Worm (Caenorhabditis elegans) whole organism, midembryonic: ENCODE results near the gene fbxa-147.

ENCODE experiments used
- T22C8.4 ChIP-seq: fragments of 200-800 bp; sonication (Bioruptor generic); IDR thresholded peaks from 2 replicates; pipeline ENCODE4 v1.3.6; 2022; ENCODE audit warnings: missing genetic modification characterization, missing compliant biosample characterization
- cog-1 ChIP-seq: sonication (generic microtip); optimal IDR thresholded peaks from 2 replicates; lab custom pipeline; 2016; ENCODE audit warnings: missing genetic modification characterization, missing compliant biosample characterization
- flt-1 ChIP-seq: fragments of 200-800 bp; sonication (Bioruptor generic); IDR thresholded peaks from 2 replicates; pipeline ENCODE4 v1.3.6; 2022; ENCODE audit warnings: missing genetic modification characterization, missing compliant biosample characterization
- klf-2 ChIP-seq: fragments of 200-800 bp; sonication (Bioruptor generic); conservative IDR thresholded peaks from 2 replicates; pipeline ENCODE4 v1.3.6; 2022; ENCODE audit warnings: missing genetic modification reagents, missing genetic modification characterization, missing compliant biosample characterization
- med-1 ChIP-seq: sonication (generic microtip); optimal IDR thresholded peaks from 2 replicates; lab custom pipeline; 2017; ENCODE audit warnings: missing genetic modification characterization, mild to moderate bottlenecking, missing compliant biosample characterization, antibody characterized with exemption, missing genetic modification reagents; ENCODE audit not compliant: insufficient read depth
- ref-1 ChIP-seq: fragments of 200-800 bp; sonication (Bioruptor generic); conservative IDR thresholded peaks from 2 replicates; pipeline ENCODE4 v1.3.6; 2022; ENCODE audit warnings: missing genetic modification reagents, missing genetic modification characterization, missing compliant biosample characterization
- tab-1 ChIP-seq: fragments of 200-800 bp; sonication (Bioruptor generic); IDR thresholded peaks from 2 replicates; pipeline ENCODE4 v1.3.6; 2022; ENCODE audit warnings: missing genetic modification characterization, missing compliant biosample characterization
- ztf-23 ChIP-seq: fragments of 200-800 bp; sonication (Bioruptor generic); IDR thresholded peaks from 2 replicates; pipeline ENCODE4 v1.3.6; 2022; ENCODE audit warnings: missing genetic modification reagents, missing genetic modification characterization, missing compliant biosample characterization
- ztf-29 ChIP-seq: fragments of 200-800 bp; sonication (Bioruptor generic); IDR thresholded peaks from 2 replicates; pipeline ENCODE4 v1.3.6; 2022; ENCODE audit warnings: missing genetic modification reagents, missing genetic modification characterization, missing compliant biosample characterization

The fbxa-147 gene

DNA sequence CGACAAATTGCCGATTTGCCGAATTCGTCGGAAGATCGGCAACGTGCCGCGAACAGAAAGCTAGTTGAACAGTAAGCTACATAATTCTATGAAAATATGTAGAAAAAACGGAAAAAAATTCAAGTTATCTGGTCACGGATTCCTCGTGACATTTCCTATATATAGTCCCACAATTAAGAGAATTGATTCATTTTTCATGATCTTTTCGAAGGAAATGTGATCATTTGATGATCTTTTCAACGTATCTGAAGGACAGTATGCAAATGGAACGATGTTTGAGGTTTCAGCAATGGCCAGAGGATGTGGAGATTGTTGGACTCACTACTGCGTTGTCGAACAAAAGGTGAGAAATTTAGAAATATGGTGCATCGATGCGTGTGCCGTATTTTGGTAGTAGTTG lies 8.3 kb upstream of the fbxa-147 start, which contains the start of gene R08A2.9:
R08A2.9 (plus strand) TSS at position 301 of the 400 bp plus-strand sequence.
- TF ChIP-seq med-1 (GFP tag; lab: Kevin White, UChicago) (no peak), T22C8.4 (GFP tag; lab: Robert Waterston, UW) (no peak), flt-1 (GFP tag; lab: Robert Waterston, UW) (no peak), ztf-23 (no peak), tab-1 (GFP tag; lab: Robert Waterston, UW) (no peak), cog-1 (tag; lab: Kevin White, UChicago) (no peak), ztf-29 (GFP tag; lab: Robert Waterston, UW) (no peak), klf-2 (GFP tag; lab: Robert Waterston, UW) (no peak), ref-1 (no peak)

DNA sequence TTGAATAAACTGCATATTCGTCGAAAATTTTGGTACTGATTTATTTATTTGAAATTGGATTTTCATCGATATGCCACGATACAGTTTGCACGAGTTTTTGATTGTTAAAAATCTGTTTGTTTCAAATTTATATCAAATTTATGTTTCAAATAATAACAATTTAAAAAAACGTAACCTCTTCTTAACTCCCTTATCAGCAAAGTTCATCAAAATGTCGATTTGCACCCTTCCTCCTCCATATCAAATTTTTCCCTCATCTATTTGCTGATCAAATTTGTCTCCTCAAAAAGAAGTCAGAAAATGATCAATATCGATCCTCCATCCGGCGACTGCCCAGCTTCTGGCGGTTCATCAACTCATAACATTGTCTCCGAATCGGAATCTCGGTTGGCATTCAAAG lies 5.2 kb upstream of the fbxa-147 start, which contains the start of gene ssp-33:
ssp-33 (plus strand) TSS at position 301 of the 400 bp plus-strand sequence.
- TF ChIP-seq ref-1 (no peak), ztf-29 (GFP tag; lab: Robert Waterston, UW) (no peak), tab-1 (GFP tag; lab: Robert Waterston, UW) (no peak), cog-1 (tag; lab: Kevin White, UChicago) (no peak), flt-1 (GFP tag; lab: Robert Waterston, UW) (no peak), klf-2 (GFP tag; lab: Robert Waterston, UW) (no peak), med-1 (GFP tag; lab: Kevin White, UChicago) (no peak), ztf-23 (no peak), T22C8.4 (GFP tag; lab: Robert Waterston, UW) (no peak)

DNA sequence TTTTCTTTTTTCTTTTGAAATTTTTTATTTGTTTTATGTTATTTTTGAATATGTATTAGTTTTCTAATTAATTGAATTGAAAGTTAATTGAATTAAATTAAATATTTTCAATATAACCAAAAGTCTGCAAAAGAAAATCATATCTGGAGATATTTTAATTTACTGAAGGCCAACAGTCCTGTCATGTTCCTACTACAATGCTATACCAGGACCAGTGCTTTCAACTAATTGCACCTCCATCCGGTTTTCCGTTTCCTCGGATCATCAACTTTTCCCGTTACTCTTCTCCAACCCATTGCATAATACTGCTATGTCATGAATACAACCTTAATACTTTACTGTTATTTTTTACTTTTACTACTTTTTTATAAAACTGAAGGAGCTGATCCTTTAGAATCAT lies 4.0 kb upstream of the fbxa-147 start, which contains the start of gene R08A2.5:
R08A2.5 (plus strand) TSS at position 301 of the 400 bp plus-strand sequence.
- TF ChIP-seq ref-1, result no peak
- TF ChIP-seq med-1 (GFP tag; lab: Kevin White, UChicago), result no peak
- TF ChIP-seq flt-1 (GFP tag; lab: Robert Waterston, UW), result no peak
- TF ChIP-seq ztf-23, result no peak
- TF ChIP-seq cog-1 (tag; lab: Kevin White, UChicago), result no peak
- TF ChIP-seq tab-1 (GFP tag; lab: Robert Waterston, UW), result no peak

DNA sequence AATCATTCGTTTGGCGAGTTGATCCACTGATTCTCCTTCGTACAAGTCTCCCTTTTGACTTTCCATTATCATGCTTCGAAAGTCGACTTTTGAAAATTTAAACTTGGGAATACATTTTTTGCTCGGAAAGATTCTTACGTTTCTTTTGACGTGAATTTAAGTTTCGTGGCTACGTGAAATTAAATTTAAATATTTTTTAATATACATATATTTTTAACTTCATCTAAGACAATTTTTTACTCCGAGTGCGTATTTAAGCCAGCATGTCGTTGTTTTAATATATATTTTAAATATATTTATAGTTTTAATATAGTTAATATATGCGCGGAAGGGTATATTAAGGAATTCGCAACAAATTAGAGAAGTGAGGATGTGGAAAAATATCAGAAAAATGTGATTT lies 691 bp upstream of the fbxa-147 start, which contains the start of gene R08A2.2:
R08A2.2 (minus strand) TSS at position 101 of the 400 bp plus-strand sequence.
- TF ChIP-seq tab-1 (GFP tag; lab: Robert Waterston, UW), result no peak
- TF ChIP-seq ref-1, result no peak
- TF ChIP-seq flt-1 (GFP tag; lab: Robert Waterston, UW), result no peak
- TF ChIP-seq klf-2 (GFP tag; lab: Robert Waterston, UW), result no peak

DNA sequence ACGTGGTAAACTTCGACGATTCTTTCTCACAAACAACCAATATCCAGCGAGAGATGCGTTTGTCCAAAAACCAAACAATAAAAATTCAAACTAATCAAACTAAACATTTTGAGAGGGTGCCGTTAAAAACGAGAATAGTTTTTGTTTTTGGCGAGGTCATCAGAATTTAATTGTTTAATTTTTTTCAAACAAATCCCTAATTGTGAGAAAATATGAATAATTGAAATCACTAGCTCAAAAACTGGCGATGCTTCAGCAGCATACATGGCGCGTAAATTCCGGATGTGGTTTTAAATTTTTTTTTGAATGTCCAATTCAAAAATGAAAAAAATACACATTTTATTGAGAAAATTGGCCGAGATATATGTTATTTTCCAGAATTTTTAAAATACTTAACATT lies 3.2 kb downstream of the fbxa-147 start, which contains the start of gene R08A2.1:
R08A2.1 (minus strand) TSS at position 101 of the 400 bp plus-strand sequence.
- TF ChIP-seq ztf-29 (GFP tag; lab: Robert Waterston, UW) (no peak), ztf-23 (no peak), cog-1 (tag; lab: Kevin White, UChicago) (no peak), ref-1 (no peak), flt-1 (GFP tag; lab: Robert Waterston, UW) (no peak), klf-2 (GFP tag; lab: Robert Waterston, UW) (no peak), tab-1 (GFP tag; lab: Robert Waterston, UW) (no peak), T22C8.4 (GFP tag; lab: Robert Waterston, UW) (no peak), med-1 (GFP tag; lab: Kevin White, UChicago) (no peak)

DNA sequence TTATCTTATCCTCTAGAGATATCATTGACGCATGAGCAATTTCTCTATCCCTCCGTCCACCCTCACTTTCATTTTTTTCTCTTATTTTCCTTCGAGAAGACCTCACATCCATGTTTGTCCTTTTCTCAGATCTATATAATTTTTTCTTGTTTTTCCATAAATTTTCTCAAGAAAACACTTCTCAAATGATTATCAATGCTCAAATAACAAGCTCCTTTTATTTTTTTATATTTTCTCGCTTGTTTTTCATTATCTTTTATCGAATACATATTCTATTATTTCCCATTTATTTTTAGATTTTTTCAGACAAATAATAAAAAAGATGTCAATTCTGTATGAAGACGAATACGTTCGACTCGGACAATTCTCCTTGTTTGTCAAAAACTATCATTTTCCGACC lies 6.7 kb downstream of the fbxa-147 start, which contains the start of gene R08A2.7:
R08A2.7 (plus strand) TSS at position 301 of the 400 bp plus-strand sequence.
- TF ChIP-seq ztf-29 (GFP tag; lab: Robert Waterston, UW) (no peak), cog-1 (tag; lab: Kevin White, UChicago) (no peak), klf-2 (GFP tag; lab: Robert Waterston, UW) (no peak), flt-1 (GFP tag; lab: Robert Waterston, UW) (no peak), ztf-23 (no peak), tab-1 (GFP tag; lab: Robert Waterston, UW) (no peak), med-1 (GFP tag; lab: Kevin White, UChicago) (no peak), T22C8.4 (GFP tag; lab: Robert Waterston, UW) (no peak), ref-1 (no peak)

DNA sequence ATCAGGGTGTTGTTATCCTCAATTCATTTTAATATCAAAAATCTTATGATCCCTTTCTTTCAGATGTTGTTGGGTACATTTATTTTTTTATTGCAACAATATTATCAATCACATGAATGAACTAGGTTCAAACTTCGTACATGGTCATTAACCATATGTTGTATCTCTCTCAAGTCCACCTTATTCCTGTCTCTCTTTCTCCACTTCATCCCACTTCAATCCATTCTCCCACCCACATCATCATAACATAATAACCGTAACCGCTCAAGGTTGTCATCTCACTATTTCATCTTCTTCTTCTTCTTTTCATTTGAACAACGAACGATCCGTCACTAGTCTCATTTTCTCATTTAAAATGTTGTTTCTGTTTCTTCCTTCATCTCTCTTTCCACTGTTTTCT lies 9.1 kb downstream of the fbxa-147 start:
- TF ChIP-seq klf-2 (GFP tag; lab: Robert Waterston, UW) (no peak), ztf-29 (GFP tag; lab: Robert Waterston, UW) (no peak)

DNA sequence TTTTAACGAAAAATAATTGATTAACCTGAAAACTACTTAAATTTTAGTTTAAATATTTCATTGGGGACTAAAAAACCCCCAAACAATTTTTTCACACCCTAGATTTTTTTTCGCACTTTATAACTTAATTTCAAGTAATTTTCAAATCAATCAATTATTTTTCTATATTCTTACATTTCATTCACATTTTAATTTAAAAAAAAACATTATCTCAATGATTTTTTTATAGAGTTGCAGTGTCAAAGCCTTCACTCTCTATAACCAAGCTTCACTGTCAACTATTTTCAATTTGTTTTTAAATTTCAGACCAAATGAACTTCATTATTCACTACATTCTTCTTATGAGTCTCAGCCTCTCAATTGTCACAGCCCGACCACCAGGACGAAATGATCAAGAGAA lies 10.3 kb downstream of the fbxa-147 start, which contains the start of gene Y50E8A.1:
Y50E8A.1 (plus strand) TSS at position 301 of the 400 bp plus-strand sequence.
- TF ChIP-seq ztf-29 (GFP tag; lab: Robert Waterston, UW) (no peak), ztf-23 (no peak), klf-2 (GFP tag; lab: Robert Waterston, UW) (no peak), cog-1 (tag; lab: Kevin White, UChicago) (no peak), flt-1 (GFP tag; lab: Robert Waterston, UW) (no peak), T22C8.4 (GFP tag; lab: Robert Waterston, UW) (no peak), ref-1 (no peak), med-1 (GFP tag; lab: Kevin White, UChicago) (no peak), tab-1 (GFP tag; lab: Robert Waterston, UW) (no peak)

DNA sequence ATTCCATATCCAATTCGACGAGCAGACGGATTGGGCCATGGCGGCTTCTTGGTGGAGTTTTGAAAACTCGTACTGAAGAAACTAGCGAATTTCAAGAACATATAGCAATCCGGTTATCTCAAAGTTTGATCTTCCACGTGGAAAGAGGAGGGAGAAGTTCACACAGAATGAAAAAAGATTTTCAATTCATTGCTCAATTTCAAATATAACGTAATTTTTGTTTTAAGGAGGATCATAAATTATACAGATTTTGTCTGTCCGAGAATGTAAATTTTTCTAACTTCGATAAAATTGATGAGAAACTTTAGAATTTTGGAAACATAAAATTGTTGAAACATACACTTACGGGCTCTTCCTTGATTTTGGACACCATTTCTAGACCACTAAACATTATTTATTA lies 12.5 kb downstream of the fbxa-147 start, which contains the start of gene Y50E8A.2:
Y50E8A.2 (minus strand) TSS at position 101 of the 400 bp plus-strand sequence.
- no peak for TF ChIP-seq ztf-29 (GFP tag; lab: Robert Waterston, UW)
- TF ChIP-seq klf-2 (GFP tag; lab: Robert Waterston, UW), result no peak
- TF ChIP-seq cog-1 (tag; lab: Kevin White, UChicago), result no peak
- no peak for TF ChIP-seq T22C8.4 (GFP tag; lab: Robert Waterston, UW)
- no peak for TF ChIP-seq tab-1 (GFP tag; lab: Robert Waterston, UW)
- no peak for TF ChIP-seq flt-1 (GFP tag; lab: Robert Waterston, UW)
- no peak for TF ChIP-seq ztf-23
- TF ChIP-seq med-1 (GFP tag; lab: Kevin White, UChicago), result no peak
- TF ChIP-seq ref-1, result no peak
